Worm (Caenorhabditis elegans) whole organism, late embryonic: ENCODE results near the gene metl-5.

ENCODE experiments used
- C08G9.2 ChIP-seq: sonication (generic microtip); optimal IDR thresholded peaks from 2 replicates; lab custom pipeline; 2016; ENCODE audit warnings: mild to moderate bottlenecking, missing genetic modification characterization, moderate library complexity, missing compliant biosample characterization
- F13H6.1 ChIP-seq: sonication (generic microtip); optimal IDR thresholded peaks from 2 replicates; lab custom pipeline; 2016; ENCODE audit warnings: missing genetic modification characterization, missing compliant biosample characterization
- K02D7.2 ChIP-seq: sonication (generic microtip); optimal IDR thresholded peaks from 2 replicates; lab custom pipeline; 2017; ENCODE audit warnings: mild to moderate bottlenecking, missing genetic modification characterization, missing compliant biosample characterization
- Y22D7AL.16 ChIP-seq: sonication (generic microtip); optimal IDR thresholded peaks from 2 replicates; lab custom pipeline; 2016; ENCODE audit warnings: missing genetic modification characterization, missing compliant biosample characterization
- ama-1 ChIP-seq: fragments of 150-350 bp; optimal IDR thresholded peaks from 2 replicates; lab custom pipeline; 2014
- ceh-19 ChIP-seq: fragments of 200-800 bp; sonication (Bioruptor generic); optimal IDR thresholded peaks from 2 replicates; lab custom pipeline; 2018; ENCODE audit warnings: mild to moderate bottlenecking, missing genetic modification characterization, missing compliant biosample characterization
- ceh-2 ChIP-seq: sonication (generic microtip); optimal IDR thresholded peaks from 2 replicates; lab custom pipeline; 2016; ENCODE audit warnings: missing genotype, missing genetic modification characterization, missing compliant biosample characterization
- ceh-24 ChIP-seq: sonication (generic microtip); optimal IDR thresholded peaks from 2 replicates; lab custom pipeline; 2016; ENCODE audit warnings: mild to moderate bottlenecking, missing genetic modification characterization, missing compliant biosample characterization
- ceh-45 ChIP-seq: fragments of 200-800 bp; sonication (Bioruptor generic); IDR thresholded peaks from 2 replicates; pipeline ENCODE4 v1.3.6; 2022; ENCODE audit warnings: missing genetic modification reagents, missing genetic modification characterization, missing compliant biosample characterization
- dmd-4 ChIP-seq: sonication (generic microtip); optimal IDR thresholded peaks from 2 replicates; lab custom pipeline; 2016; ENCODE audit warnings: borderline replicate concordance, missing genetic modification characterization, missing compliant biosample characterization
- dve-1 ChIP-seq: sonication (generic microtip); optimal IDR thresholded peaks from 2 replicates; lab custom pipeline; 2017; ENCODE audit warnings: antibody characterized with exemption, mild to moderate bottlenecking, missing genetic modification characterization, missing compliant biosample characterization
- elt-2 ChIP-seq: sonication (generic microtip); optimal IDR thresholded peaks from 2 replicates; lab custom pipeline; 2016; ENCODE audit warnings: missing genetic modification reagents, missing genetic modification characterization, missing compliant biosample characterization
- eyg-1 ChIP-seq: sonication (generic microtip); optimal IDR thresholded peaks from 2 replicates; lab custom pipeline; 2016; ENCODE audit warnings: missing genotype, missing genetic modification characterization, missing compliant biosample characterization
- fax-1 ChIP-seq: sonication (generic microtip); optimal IDR thresholded peaks from 2 replicates; lab custom pipeline; 2016; ENCODE audit warnings: missing genotype, missing genetic modification characterization, missing compliant biosample characterization
- fkh-10 ChIP-seq: fragments of 150-350 bp; optimal IDR thresholded peaks from 2 replicates; lab custom pipeline; 2014; ENCODE audit warnings: missing biosample characterization, missing genetic modification reagents, missing genetic modification characterization
- gmeb-2 ChIP-seq: sonication (generic microtip); optimal IDR thresholded peaks from 2 replicates; lab custom pipeline; 2016; ENCODE audit warnings: missing genetic modification characterization, inconsistent platforms, missing compliant biosample characterization
- hlh-15 ChIP-seq: sonication (generic microtip); optimal IDR thresholded peaks from 2 replicates; lab custom pipeline; 2016; ENCODE audit warnings: missing genetic modification characterization, missing compliant biosample characterization
- hlh-30 ChIP-seq: sonication (generic microtip); optimal IDR thresholded peaks from 2 replicates; lab custom pipeline; 2017; ENCODE audit warnings: antibody characterized with exemption, missing genetic modification characterization, missing compliant biosample characterization; ENCODE audit not compliant: insufficient read depth
- hlh-8 ChIP-seq: sonication (generic microtip); optimal IDR thresholded peaks from 2 replicates; lab custom pipeline; 2016; ENCODE audit warnings: missing genotype, missing genetic modification characterization, missing compliant biosample characterization
- lim-6 ChIP-seq: sonication (generic microtip); optimal IDR thresholded peaks from 2 replicates; lab custom pipeline; 2016; ENCODE audit warnings: missing genetic modification characterization, missing compliant biosample characterization
- lin-11 ChIP-seq: fragments of 200-800 bp; sonication (Bioruptor generic); optimal IDR thresholded peaks from 2 replicates; lab custom pipeline; 2018; ENCODE audit warnings: mild to moderate bottlenecking, missing genetic modification characterization, missing compliant biosample characterization
- mec-3 ChIP-seq: sonication (generic microtip); optimal IDR thresholded peaks from 2 replicates; lab custom pipeline; 2016; ENCODE audit warnings: borderline replicate concordance, missing genetic modification characterization, missing compliant biosample characterization
- nhr-232 ChIP-seq: sonication (generic microtip); optimal IDR thresholded peaks from 2 replicates; lab custom pipeline; 2016; ENCODE audit warnings: missing genetic modification characterization, missing compliant biosample characterization
- npax-4 ChIP-seq: sonication (generic microtip); optimal IDR thresholded peaks from 2 replicates; lab custom pipeline; 2016; ENCODE audit warnings: missing genetic modification characterization, missing compliant biosample characterization
- pag-3 ChIP-seq: sonication (generic microtip); optimal IDR thresholded peaks from 2 replicates; lab custom pipeline; 2016; ENCODE audit warnings: missing compliant biosample characterization, missing genetic modification characterization, borderline replicate concordance
- pha-2 ChIP-seq: sonication (generic microtip); optimal IDR thresholded peaks from 2 replicates; lab custom pipeline; 2017; ENCODE audit warnings: mild to moderate bottlenecking, missing genetic modification characterization, missing compliant biosample characterization
- ref-2 ChIP-seq: sonication (generic microtip); optimal IDR thresholded peaks from 2 replicates; lab custom pipeline; 2016; ENCODE audit warnings: missing genetic modification characterization, missing compliant biosample characterization
- sox-2 ChIP-seq: fragments of 200-800 bp; sonication (Bioruptor generic); IDR thresholded peaks from 2 replicates; pipeline ENCODE4 v1.3.6; 2022; ENCODE audit warnings: missing genetic modification reagents, missing genetic modification characterization, missing compliant biosample characterization
- sox-4 ChIP-seq: sonication (generic microtip); optimal IDR thresholded peaks from 2 replicates; lab custom pipeline; 2017; ENCODE audit warnings: mild to moderate bottlenecking, missing genetic modification characterization, inconsistent platforms, missing compliant biosample characterization
- tbx-2 ChIP-seq: sonication (generic microtip); optimal IDR thresholded peaks from 2 replicates; lab custom pipeline; 2016; ENCODE audit warnings: missing genetic modification characterization, missing compliant biosample characterization
- ttx-3 ChIP-seq: sonication (generic microtip); optimal IDR thresholded peaks from 2 replicates; lab custom pipeline; 2016; ENCODE audit warnings: missing genetic modification reagents, missing genetic modification characterization, missing compliant biosample characterization
- unc-42 ChIP-seq: sonication (generic microtip); optimal IDR thresholded peaks from 2 replicates; lab custom pipeline; 2016; ENCODE audit warnings: missing genotype, missing genetic modification characterization, missing compliant biosample characterization
- unc-55 ChIP-seq: sonication (generic microtip); optimal IDR thresholded peaks from 2 replicates; lab custom pipeline; 2017; ENCODE audit warnings: missing biosample characterization, missing genetic modification reagents, missing genetic modification characterization
- unc-86 ChIP-seq: sonication (generic microtip); optimal IDR thresholded peaks from 2 replicates; lab custom pipeline; 2016; ENCODE audit warnings: missing genetic modification characterization, missing compliant biosample characterization
- zip-5 ChIP-seq: sonication (generic microtip); optimal IDR thresholded peaks from 2 replicates; lab custom pipeline; 2016; ENCODE audit warnings: missing genetic modification characterization, missing compliant biosample characterization
- ztf-16 ChIP-seq: sonication (generic microtip); optimal IDR thresholded peaks from 2 replicates; lab custom pipeline; 2017; ENCODE audit warnings: missing genetic modification characterization, missing compliant biosample characterization

The metl-5 gene

DNA sequence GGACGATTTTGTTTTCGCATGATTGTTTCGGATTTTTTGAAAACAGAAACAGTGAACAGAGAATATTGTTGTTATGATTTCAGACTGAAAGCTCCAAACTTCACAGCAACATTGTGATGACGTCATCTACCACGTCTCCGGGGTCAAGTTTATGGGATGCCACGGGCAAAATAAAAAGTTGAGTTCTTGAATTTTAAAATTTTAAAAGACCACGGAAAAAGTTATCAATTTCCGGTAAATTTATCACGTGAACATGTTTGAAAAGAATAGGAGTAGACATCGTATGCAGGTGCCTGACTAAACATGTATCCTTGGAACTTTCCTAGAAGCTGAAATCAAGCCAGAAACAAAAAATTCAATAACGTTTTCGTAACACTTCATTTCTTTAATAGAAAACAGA, 39.3 kb upstream of the metl-5 start, which contains the start of gene B0393.4:
Gene B0393.4 (minus strand): TSS at position 101 of the 400 bp plus-strand sequence.
- no peak for TF ChIP-seq ceh-45 (GFP tag; lab: Robert Waterston, UW)

DNA sequence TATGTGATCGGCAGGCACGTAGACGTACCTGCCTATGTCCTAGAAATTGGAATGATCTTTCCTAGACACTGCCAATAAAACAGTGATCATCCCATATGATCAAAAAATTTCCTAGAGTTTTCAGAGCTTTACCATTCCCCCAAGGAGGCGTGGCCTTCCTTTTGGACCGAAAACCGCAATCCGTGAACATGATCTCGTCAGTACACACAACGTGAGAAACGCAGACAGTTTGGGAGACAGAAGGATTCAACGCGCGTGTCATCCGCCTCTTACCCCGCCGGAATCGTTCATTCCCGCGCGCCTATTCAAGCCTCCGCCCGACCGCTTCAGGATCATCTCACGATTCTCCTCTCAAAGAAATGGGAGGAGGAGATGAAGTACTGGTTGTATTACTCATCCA, 37.3 kb upstream of the metl-5 start, which contains the start of gene B0393.5:
Gene B0393.5 (plus strand): TSS at position 301 of the 400 bp plus-strand sequence.
- TF ChIP-seq dve-1: no peak
- no peak for TF ChIP-seq ama-1 (lab: Kevin White, UChicago)
- no peak for TF ChIP-seq fkh-10 (GFP tag; lab: Kevin White, UChicago)
- no peak for TF ChIP-seq ceh-2
- TF ChIP-seq nhr-232 (tag; lab: Kevin White, UChicago): no peak
- no peak for TF ChIP-seq elt-2
- TF ChIP-seq eyg-1: no peak
- TF ChIP-seq ztf-16 (tag; lab: Kevin White, UChicago): no peak

DNA sequence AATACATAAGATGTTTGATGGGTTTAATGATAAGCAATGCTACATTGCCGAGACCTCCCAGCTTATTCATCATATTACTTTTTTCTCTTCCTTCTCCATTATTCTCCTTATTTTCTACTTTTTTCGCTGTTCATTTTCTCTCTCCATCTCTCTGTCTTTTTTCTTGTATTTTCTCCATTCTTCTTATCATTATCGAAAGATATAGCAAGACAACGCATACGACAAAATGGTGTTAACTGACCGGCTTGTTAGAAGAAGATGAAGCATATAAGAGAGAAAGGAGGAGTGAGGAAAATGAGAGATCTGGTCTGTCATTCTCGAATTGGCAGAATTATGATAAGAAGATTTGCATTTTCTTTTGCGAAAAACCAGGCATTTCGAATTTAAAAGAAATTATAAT, 36.0 kb upstream of the metl-5 start:
- TF ChIP-seq lin-11 (tag; lab: Kevin White, UChicago) (no peak), pha-2 (no peak), gmeb-2 (tag; lab: Kevin White, UChicago) (no peak), Y22D7AL.16 (tag; lab: Kevin White, UChicago) (no peak), unc-86 (no peak), unc-55 (GFP tag; lab: Kevin White, UChicago) (no peak), ceh-24 (tag; lab: Kevin White, UChicago) (no peak)

DNA sequence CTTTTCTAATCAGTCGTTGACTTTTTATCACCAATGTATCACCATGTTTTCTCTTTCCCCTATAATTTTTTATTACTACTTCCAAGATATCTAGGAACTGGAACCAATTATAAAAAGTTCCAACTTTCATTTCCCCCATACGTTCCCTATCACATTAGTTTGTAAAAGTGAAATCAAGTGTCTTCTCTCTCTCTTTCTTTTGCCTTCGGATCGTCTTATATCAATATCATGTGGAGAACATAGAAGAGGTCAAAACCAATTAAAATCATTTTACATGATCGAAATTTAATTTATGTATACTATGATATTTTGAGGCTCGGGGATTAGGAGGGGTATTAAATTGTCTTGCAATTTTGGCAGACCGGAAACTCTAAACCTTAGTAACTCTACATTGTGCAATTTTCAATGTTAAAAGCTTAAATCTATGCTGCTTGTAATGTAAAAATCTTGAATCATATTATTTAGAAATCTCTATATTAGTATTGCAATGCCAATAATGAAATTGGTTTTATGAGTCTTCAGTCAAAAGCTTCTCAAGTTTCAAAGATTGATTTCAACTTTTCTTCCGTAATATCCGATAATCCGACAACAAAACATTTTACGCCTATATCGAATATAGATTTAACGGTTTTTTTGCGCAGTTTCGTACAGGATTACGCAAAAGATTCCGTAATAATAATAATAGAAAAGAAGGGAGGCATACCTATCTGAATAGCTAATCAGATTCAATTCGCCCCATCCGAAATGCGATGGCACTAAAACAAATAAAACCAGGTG, 34.8 kb upstream of the metl-5 start:
- TF ChIP-seq hlh-15 (tag; lab: Kevin White, UChicago) (no peak), F13H6.1 (tag; lab: Kevin White, UChicago) (no peak), ceh-19 (GFP tag; lab: Kevin White, UChicago) (no peak), ref-2 (no peak), K02D7.2 (no peak), ceh-2 (no peak), hlh-8 (tag; lab: Kevin White, UChicago) (no peak)
- TF ChIP-seq, all 69 proteins: peak for 0

DNA sequence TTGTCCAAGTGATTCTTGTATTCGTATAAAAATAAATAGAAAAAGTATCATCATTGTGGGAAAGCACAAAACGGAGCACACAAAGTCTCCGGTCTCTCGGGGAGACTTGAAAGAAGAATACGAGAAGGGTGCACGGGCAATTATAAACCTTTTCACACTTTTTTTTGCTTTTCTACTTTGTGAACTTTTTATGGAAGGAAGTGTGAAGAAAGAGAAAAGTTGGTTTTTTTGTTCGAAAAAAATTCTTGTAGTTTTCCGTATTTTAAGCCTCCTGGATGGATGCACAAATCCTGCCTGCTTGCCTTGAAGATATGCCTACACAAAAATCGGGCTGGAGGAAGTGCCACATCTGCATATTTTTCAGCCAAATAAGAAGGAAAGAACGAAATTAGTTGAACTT, 24.8 kb upstream of the metl-5 start, which contains the start of gene B0393.7:
Gene B0393.7 (minus strand): TSS at position 101 of the 400 bp plus-strand sequence.
- no peak for TF ChIP-seq hlh-30 (tag; lab: Kevin White, UChicago)
- TF ChIP-seq tbx-2 (tag; lab: Kevin White, UChicago): no peak
- TF ChIP-seq dmd-4: no peak
- TF ChIP-seq ceh-19 (GFP tag; lab: Kevin White, UChicago): no peak
- no peak for TF ChIP-seq K02D7.2
- TF ChIP-seq unc-86: no peak
- no peak for TF ChIP-seq fax-1
- TF ChIP-seq lin-11 (tag; lab: Kevin White, UChicago): no peak
- no peak for TF ChIP-seq ama-1 (lab: Kevin White, UChicago)
- no peak for TF ChIP-seq unc-42 (tag; lab: Kevin White, UChicago)
- TF ChIP-seq npax-4 (tag; lab: Kevin White, UChicago): no peak
- no peak for TF ChIP-seq zip-5 (tag; lab: Kevin White, UChicago)
- no peak for TF ChIP-seq mec-3
- no peak for TF ChIP-seq sox-2 (GFP tag; lab: Robert Waterston, UW)
- TF ChIP-seq pha-2: no peak
- TF ChIP-seq C08G9.2 (tag; lab: Kevin White, UChicago): no peak
- TF ChIP-seq sox-4: no peak
- TF ChIP-seq lim-6 (tag; lab: Kevin White, UChicago): no peak
- no peak for TF ChIP-seq ttx-3 (tag; lab: Kevin White, UChicago)
- TF ChIP-seq pag-3 (tag; lab: Kevin White, UChicago): no peak
